Fruit fly (Drosophila melanogaster) whole organism, embryonic: ENCODE results near the gene Cap-D2.

ENCODE experiments used
- ATbp ChIP-seq: fragments of 200-800 bp; sonication (Bioruptor generic); optimal IDR thresholded peaks from 2 replicates; lab custom pipeline; 2017; ENCODE audit warnings: missing biosample characterization, mild to moderate bottlenecking, missing genetic modification characterization, missing genetic modification reagents
- CG12236 ChIP-seq: fragments of 200-800 bp; sonication (Bioruptor generic); optimal IDR thresholded peaks from 2 replicates; lab custom pipeline; 2016; ENCODE audit warnings: missing biosample characterization, missing genetic modification characterization
- Hand ChIP-seq: fragments of 200-800 bp; sonication (Bioruptor generic); optimal IDR thresholded peaks from 2 replicates; lab custom pipeline; 2017; ENCODE audit warnings: mild to moderate bottlenecking, missing biosample characterization, missing genetic modification reagents, missing genetic modification characterization
- Lhr ChIP-seq: fragments of 200-800 bp; sonication (Bioruptor generic); optimal IDR thresholded peaks from 3 replicates; lab custom pipeline; 2017; ENCODE audit warnings: mild to moderate bottlenecking, missing biosample characterization, missing genetic modification reagents, missing genetic modification characterization
- MESR4 ChIP-seq: fragments of 200-800 bp; sonication (Bioruptor generic); optimal IDR thresholded peaks from 2 replicates; lab custom pipeline; 2018; ENCODE audit warnings: missing biosample characterization, mild to moderate bottlenecking, missing genetic modification characterization, moderate library complexity
- Scr ChIP-seq: fragments of 200-800 bp; sonication (Bioruptor generic); IDR thresholded peaks from 2 replicates; pipeline ENCODE4 v1.3.6; 2022; ENCODE audit warnings: missing biosample characterization, missing genetic modification characterization; ENCODE audit not compliant: partially characterized antibody
- gfzf ChIP-seq: fragments of 200-800 bp; sonication (Bioruptor generic); optimal IDR thresholded peaks from 2 replicates; lab custom pipeline; 2016; ENCODE audit warnings: missing biosample characterization, mild to moderate bottlenecking, missing genetic modification characterization, moderate library complexity
- sens ChIP-seq: fragments of 200-800 bp; sonication (Bioruptor generic); peaks from one replicate; lab custom pipeline; 2016; ENCODE audit warnings: missing biosample characterization, missing genetic modification characterization
- zen ChIP-seq: fragments of 200-800 bp; sonication (Bioruptor generic); optimal IDR thresholded peaks from 3 replicates; lab custom pipeline; 2018; ENCODE audit warnings: missing biosample characterization, mild to moderate bottlenecking, missing genetic modification characterization, moderate library complexity

Cap-D2 gene

dm6 chr3R:29726277-29726676, 50.8 kb downstream of the Cap-D2 start (continued):
- TF ChIP-seq CG12236 (no peak), Lhr (GFP tag; lab: Kevin White, UChicago) (no peak), gfzf (GFP tag; lab: Kevin White, UChicago) (no peak), ATbp (GFP tag; lab: Kevin White, UChicago) (no peak), Hand (GFP tag; lab: Kevin White, UChicago) (no peak), Scr (no peak), MESR4 (GFP tag; lab: Kevin White, UChicago) (no peak), zen (peak; percentile 49), sens (peak; percentile 26)
- TF ChIP-seq, all 482 proteins: peak for 9
